Fruit fly (Drosophila melanogaster): ENCODE measurements around the gene fred.

- TF ChIP-seq CG8478 (optimal IDR thresholded peaks at IDR 0.05) (no peak), usp (GFP tag; optimal IDR thresholded peaks at IDR 0.05) (no peak), EcR (GFP tag; optimal IDR thresholded peaks at IDR 0.05) (no peak)
Measured at dm6 chr2L:3882172-3882571, 109.3 kb downstream of the fred start.
